Fruit fly (Drosophila melanogaster): ENCODE measurements around the gene BBS8.

Gene BBS8

dm6 chr2L:472073-472590 lies 49.5 kb downstream of the BBS8 start, which contains the start of gene CG4297 (continued):
- TF ChIP-seq grau (tag; optimal IDR thresholded peaks at IDR 0.05) (peak; percentile 92), ems (GFP tag; optimal IDR thresholded peaks at IDR 0.05) (peak; percentile 93), Fer3 (tag; optimal IDR thresholded peaks at IDR 0.05) (peak; percentile 93), CG12155 (GFP tag; optimal IDR thresholded peaks at IDR 0.05) (peak; percentile 86), Ada2b (GFP tag; IDR thresholded peaks at IDR 0.05) (no peak), CG9876 (GFP tag; optimal IDR thresholded peaks at IDR 0.05) (peak; percentile 88), fd96Cb (tag; optimal IDR thresholded peaks at IDR 0.05) (peak; percentile 91), HHEX (GFP tag; optimal IDR thresholded peaks at IDR 0.05) (peak; percentile 95), bab2 (GFP tag; optimal IDR thresholded peaks at IDR 0.05) (peak; percentile 92), H15 (GFP tag; IDR thresholded peaks at IDR 0.05) (no peak), zen (tag; optimal IDR thresholded peaks at IDR 0.05) (peak; percentile 71), rib (GFP tag; IDR thresholded peaks at IDR 0.05) (no peak), Awh (GFP tag; IDR thresholded peaks at IDR 0.05) (no peak), CG8290 (GFP tag; optimal IDR thresholded peaks at IDR 0.05) (peak; percentile 80), CG8290 (tag; optimal IDR thresholded peaks at IDR 0.05) (peak; percentile 48 to 96), run (tag; optimal IDR thresholded peaks at IDR 0.05) (peak; percentile 87), bsh (GFP tag; optimal IDR thresholded peaks at IDR 0.05) (peak; percentile 24 to 93), Antp (GFP tag; optimal IDR thresholded peaks at IDR 0.05) (peak; percentile 95), MESR4 (GFP tag; optimal IDR thresholded peaks at IDR 0.05) (peak; percentile 41), sr (GFP tag; IDR thresholded peaks at IDR 0.05) (no peak), CG14050 (GFP tag; IDR thresholded peaks at IDR 0.05) (no peak), CG1603 (tag; optimal IDR thresholded peaks at IDR 0.05) (peak; percentile 93), CG15011 (GFP tag; optimal IDR thresholded peaks at IDR 0.05) (peak; percentile 86), pb (GFP tag; optimal IDR thresholded peaks at IDR 0.05) (peak; percentile 95), CG11247 (GFP tag; IDR thresholded peaks at IDR 0.05) (no peak), CG43689 (GFP tag; IDR thresholded peaks at IDR 0.05) (no peak), schlank (tag; optimal IDR thresholded peaks at IDR 0.05) (peak; percentile 88), CG34422 (GFP tag; IDR thresholded peaks at IDR 0.05) (no peak), gsb (GFP tag; IDR thresholded peaks at IDR 0.05) (no peak), tx (GFP tag; optimal IDR thresholded peaks at IDR 0.05) (peak; percentile 93), Hey (tag; optimal IDR thresholded peaks at IDR 0.05) (peak; percentile 72), Meics (GFP tag; optimal IDR thresholded peaks at IDR 0.05) (peak; percentile 94), unpg (GFP tag; optimal IDR thresholded peaks at IDR 0.05) (peak; percentile 94), hkb (optimal IDR thresholded peaks at IDR 0.05) (no peak), hkb (GFP tag; IDR thresholded peaks at IDR 0.05) (no peak), Atf-2 (GFP tag; optimal IDR thresholded peaks at IDR 0.05) (peak; percentile 89), da (GFP tag; optimal IDR thresholded peaks at IDR 0.05) (peak; percentile 78), pnt (GFP tag; optimal IDR thresholded peaks at IDR 0.05) (peak; percentile 90), tna (GFP tag; IDR thresholded peaks at IDR 0.05; ENCODE audit: partially characterized antibody) (no peak), CG9215 (GFP tag; IDR thresholded peaks at IDR 0.05) (no peak), Dek (tag; optimal IDR thresholded peaks at IDR 0.05) (peak; percentile 91), amos (GFP tag; IDR thresholded peaks at IDR 0.05; ENCODE audit: partially characterized antibody) (no peak), cg (GFP tag; optimal IDR thresholded peaks at IDR 0.05) (no peak), CG10959 (GFP tag; IDR thresholded peaks at IDR 0.05) (no peak), lbe (GFP tag; optimal IDR thresholded peaks at IDR 0.05) (peak; percentile 2), ap (GFP tag; IDR thresholded peaks at IDR 0.05) (no peak), Fer2 (tag; optimal IDR thresholded peaks at IDR 0.05) (peak; percentile 75), CG12942 (GFP tag; optimal IDR thresholded peaks at IDR 0.05) (peak; percentile 87), dimm (GFP tag; IDR thresholded peaks at IDR 0.05) (no peak), CG3995 (GFP tag; optimal IDR thresholded peaks at IDR 0.05) (peak; percentile 54), usp (GFP tag; optimal IDR thresholded peaks at IDR 0.05) (no peak), CG15479 (GFP tag; optimal IDR thresholded peaks at IDR 0.05) (no peak)
